Fruit fly (Drosophila melanogaster) whole organism, embryonic: Measurements from ENCODE around the gene CG7320.

Source experiments
- Blimp-1 ChIP-seq: fragments of 200-800 bp; sonication (Bioruptor generic); optimal IDR thresholded peaks from 3 replicates; lab custom pipeline; 2018; ENCODE audit warnings: missing biosample characterization, missing genetic modification characterization, mild to moderate bottlenecking, moderate library complexity, missing genetic modification reagents
- CG10209 ChIP-seq: fragments of 200-800 bp; sonication (Bioruptor generic); optimal IDR thresholded peaks from 3 replicates; lab custom pipeline; 2017; ENCODE audit warnings: missing biosample characterization, mild to moderate bottlenecking, missing genetic modification characterization, missing genetic modification reagents
- CG10543 ChIP-seq: fragments of 200-800 bp; sonication (Bioruptor generic); optimal IDR thresholded peaks from 3 replicates; lab custom pipeline; 2017; ENCODE audit warnings: missing biosample characterization, mild to moderate bottlenecking, missing genetic modification characterization, moderate library complexity
- CG10565 ChIP-seq: fragments of 200-800 bp; sonication (Bioruptor generic); optimal IDR thresholded peaks from 3 replicates; lab custom pipeline; 2016; ENCODE audit warnings: missing biosample characterization, mild to moderate bottlenecking, missing genetic modification characterization
- CG10979 ChIP-seq: fragments of 200-800 bp; sonication (Bioruptor generic); optimal IDR thresholded peaks from 2 replicates; lab custom pipeline; 2018; ENCODE audit warnings: missing biosample characterization, mild to moderate bottlenecking, missing genetic modification characterization, moderate library complexity
- CG12071 ChIP-seq: fragments of 200-800 bp; sonication (Bioruptor generic); optimal IDR thresholded peaks from 3 replicates; lab custom pipeline; 2018; ENCODE audit warnings: missing biosample characterization, mild to moderate bottlenecking, missing genetic modification characterization
- CG12659 ChIP-seq: fragments of 200-800 bp; sonication (Bioruptor generic); optimal IDR thresholded peaks from 3 replicates; lab custom pipeline; 2017; ENCODE audit warnings: mild to moderate bottlenecking, missing biosample characterization, missing genetic modification reagents, missing genetic modification characterization
- CG13775 ChIP-seq: fragments of 200-800 bp; sonication (Bioruptor generic); optimal IDR thresholded peaks from 3 replicates; lab custom pipeline; 2017; ENCODE audit warnings: missing biosample characterization, mild to moderate bottlenecking, missing genetic modification characterization
- CG17328 ChIP-seq: fragments of 200-800 bp; sonication (Bioruptor generic); IDR thresholded peaks from 2 replicates; pipeline ENCODE4 v1.3.6; 2022; ENCODE audit warnings: missing biosample characterization, missing genetic modification characterization
- CG17829 ChIP-seq: fragments of 200-800 bp; optimal IDR thresholded peaks from 2 replicates; lab custom pipeline; 2019; ENCODE audit warnings: missing biosample characterization, mild to moderate bottlenecking, missing genetic modification characterization, moderate library complexity
- CG18011 ChIP-seq: fragments of 200-800 bp; sonication (Bioruptor generic); optimal IDR thresholded peaks from 2 replicates; lab custom pipeline; 2017; ENCODE audit warnings: missing biosample characterization, missing genetic modification characterization, mild to moderate bottlenecking, moderate library complexity, missing genotype
- CG18764 ChIP-seq: fragments of 200-800 bp; sonication (Bioruptor generic); optimal IDR thresholded peaks from 3 replicates; lab custom pipeline; 2016; ENCODE audit warnings: missing biosample characterization, missing genetic modification characterization
- CG30403 ChIP-seq: fragments of 200-800 bp; sonication (Bioruptor generic); optimal IDR thresholded peaks from 3 replicates; lab custom pipeline; 2016; ENCODE audit warnings: missing biosample characterization, missing genetic modification characterization
- CG31388 ChIP-seq: fragments of 200-800 bp; sonication (Bioruptor generic); optimal IDR thresholded peaks from 2 replicates; lab custom pipeline; 2016; ENCODE audit warnings: missing biosample characterization, missing genetic modification characterization
- CG33557 ChIP-seq: fragments of 200-800 bp; sonication (Bioruptor generic); optimal IDR thresholded peaks from 2 replicates; lab custom pipeline; 2019; ENCODE audit warnings: missing biosample characterization, mild to moderate bottlenecking, missing genetic modification characterization, moderate library complexity
- CG3407 ChIP-seq: fragments of 200-800 bp; sonication (Bioruptor generic); optimal IDR thresholded peaks from 2 replicates; lab custom pipeline; 2018; ENCODE audit warnings: missing biosample characterization, mild to moderate bottlenecking, missing genetic modification characterization
- CG43689 ChIP-seq: fragments of 200-800 bp; sonication (Bioruptor generic); IDR thresholded peaks from 2 replicates; pipeline ENCODE4 v1.3.6; 2022; ENCODE audit warnings: missing biosample characterization, missing genetic modification characterization
- CG6175 ChIP-seq: fragments of 200-800 bp; sonication (Bioruptor generic); IDR thresholded peaks from 3 replicates; pipeline ENCODE4 v1.3.6; 2022; ENCODE audit warnings: missing biosample characterization, missing genetic modification characterization
- CG6813 ChIP-seq: fragments of 200-800 bp; sonication (Bioruptor generic); optimal IDR thresholded peaks from 2 replicates; lab custom pipeline; 2017; ENCODE audit warnings: missing biosample characterization, missing genetic modification characterization, mild to moderate bottlenecking, moderate library complexity, missing genetic modification reagents
- CG7556 ChIP-seq: fragments of 200-800 bp; sonication (Bioruptor generic); optimal IDR thresholded peaks from 2 replicates; lab custom pipeline; 2017; ENCODE audit warnings: missing biosample characterization, mild to moderate bottlenecking, missing genetic modification characterization
- CG7987 ChIP-seq: fragments of 200-800 bp; sonication (Bioruptor generic); optimal IDR thresholded peaks from 2 replicates; lab custom pipeline; 2018; ENCODE audit warnings: missing biosample characterization, mild to moderate bottlenecking, missing genetic modification characterization, moderate library complexity
- CG8944 ChIP-seq: fragments of 200-800 bp; sonication (Bioruptor generic); optimal IDR thresholded peaks from 3 replicates; lab custom pipeline; 2016; ENCODE audit warnings: missing biosample characterization, missing genetic modification characterization
- CG9817 ChIP-seq: fragments of 200-800 bp; sonication (Bioruptor generic); optimal IDR thresholded peaks from 2 replicates; lab custom pipeline; 2018; ENCODE audit warnings: missing biosample characterization, mild to moderate bottlenecking, missing genetic modification characterization, moderate library complexity
- CTCF ChIP-seq: fragments of 200-800 bp; sonication (Bioruptor generic); optimal IDR thresholded peaks from 2 replicates; lab custom pipeline; 2017; ENCODE audit warnings: missing biosample characterization, mild to moderate bottlenecking, missing genetic modification characterization, moderate library complexity
- Camta ChIP-seq: fragments of 200-800 bp; sonication (Bioruptor generic); optimal IDR thresholded peaks from 2 replicates; lab custom pipeline; 2016; ENCODE audit warnings: missing biosample characterization, missing genetic modification characterization
- Deaf1 ChIP-seq: fragments of 200-800 bp; optimal IDR thresholded peaks from 3 replicates; lab custom pipeline; 2019; ENCODE audit warnings: missing biosample characterization, mild to moderate bottlenecking, missing genetic modification characterization, moderate library complexity
- Dfd ChIP-seq, 2 experiments: fragments of >200 bp; optimal IDR thresholded peaks; 2 replicates each; lab custom pipeline; 2017; ENCODE audit warnings: missing biosample characterization in 2 of 2, missing genetic modification characterization in 2 of 2
- Elba2 ChIP-seq: fragments of 200-800 bp; sonication (Bioruptor generic); optimal IDR thresholded peaks from 3 replicates; lab custom pipeline; 2016; ENCODE audit warnings: missing biosample characterization, missing genetic modification characterization
- Hsf ChIP-seq: fragments of 200-800 bp; sonication (Bioruptor generic); optimal IDR thresholded peaks from 3 replicates; lab custom pipeline; 2016; ENCODE audit warnings: missing biosample characterization, missing genetic modification characterization
- Rfx ChIP-seq: fragments of 200-800 bp; sonication (Bioruptor generic); IDR thresholded peaks from 2 replicates; pipeline ENCODE4 v1.3.6; 2022; ENCODE audit warnings: missing biosample characterization, missing genetic modification characterization
- Sox102F ChIP-seq: fragments of 200-800 bp; sonication (Bioruptor generic); optimal IDR thresholded peaks from 2 replicates; lab custom pipeline; 2018; ENCODE audit warnings: missing biosample characterization, mild to moderate bottlenecking, missing genetic modification characterization, moderate library complexity
- abd-A ChIP-seq: fragments of 200-800 bp; sonication (Bioruptor generic); optimal IDR thresholded peaks from 3 replicates; lab custom pipeline; 2019; ENCODE audit warnings: missing biosample characterization, mild to moderate bottlenecking, missing genetic modification characterization, moderate library complexity
- ato ChIP-seq: fragments of 200-800 bp; sonication (Bioruptor generic); IDR thresholded peaks from 2 replicates; pipeline ENCODE4 v1.3.6; 2022; ENCODE audit warnings: missing biosample characterization, missing genetic modification characterization; ENCODE audit not compliant: partially characterized antibody
- bcd ChIP-seq: fragments of 200-800 bp; sonication (Bioruptor generic); optimal IDR thresholded peaks from 2 replicates; lab custom pipeline; 2017; ENCODE audit warnings: missing biosample characterization, mild to moderate bottlenecking, missing genetic modification characterization
- chinmo ChIP-seq: fragments of 200-800 bp; sonication (Bioruptor generic); IDR thresholded peaks from 4 replicates; pipeline ENCODE4 v1.3.6; 2022; ENCODE audit warnings: missing biosample characterization, missing genetic modification characterization; ENCODE audit not compliant: partially characterized antibody
- da ChIP-seq: fragments of 200-800 bp; sonication (Bioruptor generic); optimal IDR thresholded peaks from 2 replicates; lab custom pipeline; 2016; ENCODE audit warnings: missing biosample characterization, missing genetic modification characterization
- danr ChIP-seq: fragments of 200-800 bp; sonication (Bioruptor generic); IDR thresholded peaks from 2 replicates; pipeline ENCODE4 v1.3.6; 2022; ENCODE audit warnings: missing biosample characterization, missing genetic modification characterization
- gcm ChIP-seq: fragments of 200-800 bp; sonication (Bioruptor generic); optimal IDR thresholded peaks from 2 replicates; lab custom pipeline; 2019; ENCODE audit warnings: missing biosample characterization, mild to moderate bottlenecking, missing genetic modification characterization, moderate library complexity
- knrl ChIP-seq: fragments of 200-800 bp; sonication (Bioruptor generic); IDR thresholded peaks from 3 replicates; pipeline ENCODE4 v1.3.6; 2022; ENCODE audit warnings: missing biosample characterization, missing genetic modification characterization; ENCODE audit not compliant: partially characterized antibody
- lilli ChIP-seq: fragments of 200-800 bp; sonication (Bioruptor generic); optimal IDR thresholded peaks from 3 replicates; lab custom pipeline; 2016; ENCODE audit warnings: missing biosample characterization, missing genetic modification characterization
- lola ChIP-seq, 3 experiments: fragments of >200 bp in 2 of 3; fragments of 200-800 bp in 1 of 3; sonication (Bioruptor generic) in 1 of 3; optimal IDR thresholded peaks; 2 replicates each; lab custom pipeline; 2017 to 2019; ENCODE audit warnings: missing biosample characterization in 3 of 3, missing genetic modification characterization in 3 of 3, mild to moderate bottlenecking in 1 of 3, moderate library complexity in 1 of 3
- nau ChIP-seq: fragments of 200-800 bp; sonication (Bioruptor generic); optimal IDR thresholded peaks from 3 replicates; lab custom pipeline; 2017; ENCODE audit warnings: missing biosample characterization, mild to moderate bottlenecking, missing genetic modification characterization, missing genetic modification reagents
- onecut ChIP-seq: fragments of 200-800 bp; sonication (Bioruptor generic); IDR thresholded peaks from 2 replicates; pipeline ENCODE4 v1.3.6; 2022; ENCODE audit warnings: missing biosample characterization, missing genetic modification characterization
- run ChIP-seq: fragments of 200-800 bp; sonication (Bioruptor generic); optimal IDR thresholded peaks from 3 replicates; lab custom pipeline; 2018; ENCODE audit warnings: missing biosample characterization, mild to moderate bottlenecking, missing genetic modification characterization
- slbo ChIP-seq: fragments of 200-800 bp; sonication (Bioruptor generic); IDR thresholded peaks from 2 replicates; pipeline ENCODE4 v1.3.6; 2022; ENCODE audit warnings: missing biosample characterization, missing genetic modification characterization
- vnd ChIP-seq: fragments of 200-800 bp; sonication (Bioruptor generic); IDR thresholded peaks from 3 replicates; pipeline ENCODE4 v1.3.6; 2022; ENCODE audit warnings: missing biosample characterization, missing genetic modification characterization; ENCODE audit not compliant: partially characterized antibody
- z ChIP-seq: fragments of 200-800 bp; sonication (Bioruptor generic); IDR thresholded peaks from 3 replicates; pipeline ENCODE4 v1.3.6; 2022; ENCODE audit warnings: missing biosample characterization, missing genetic modification characterization

The CG7320 gene

dm6 chr3L:18225446-18226380 lies 24.4 kb downstream of the CG7320 start (continued):
- peak; percentile 13 for TF ChIP-seq CG8944
- no peak for TF ChIP-seq CG9817
- TF ChIP-seq CG7987 (GFP tag; lab: Kevin White, UChicago): no peak
- no peak for TF ChIP-seq vnd (GFP tag; lab: Robert Waterston, UW)
- TF ChIP-seq Blimp-1 (GFP tag; lab: Kevin White, UChicago): peak; percentile 97
- peak; percentile 87 for TF ChIP-seq CG10979 (tag; lab: Kevin White, UChicago)
- TF ChIP-seq Deaf1 (tag; lab: Kevin White, UChicago): no peak
- TF ChIP-seq Elba2 (GFP tag; lab: Kevin White, UChicago): no peak
- TF ChIP-seq CG10543 (GFP tag; lab: Kevin White, UChicago): no peak
- peak; percentile 29 for TF ChIP-seq CG3407 (GFP tag; lab: Kevin White, UChicago)
- peak; percentile 80 for TF ChIP-seq CG33557 (GFP tag; lab: Kevin White, UChicago)
- TF ChIP-seq lola (GFP tag; optimal IDR thresholded peaks at IDR 0.05; lab: Kevin White, UChicago): peak in 1 of 3 experiments; percentile 87
- peak; percentile 2 for TF ChIP-seq run (tag; lab: Kevin White, UChicago)
- peak; percentile 29 for TF ChIP-seq CG18764
- TF ChIP-seq Hsf: peak; percentile 52
- TF ChIP-seq abd-A (tag; lab: Kevin White, UChicago): no peak
- 0 out of 3 replicates have a peak, but pooled peaks have one; percentile 20 for TF ChIP-seq z (GFP tag; lab: Robert Waterston, UW)
- TF ChIP-seq CG10565 (GFP tag; lab: Kevin White, UChicago): no peak
- TF ChIP-seq Camta (GFP tag; lab: Kevin White, UChicago): peak; percentile 41
- peak; percentile 51 for TF ChIP-seq CG30403 (GFP tag; lab: Kevin White, UChicago)
- TF ChIP-seq ato: no peak
- TF ChIP-seq CG13775 (GFP tag; lab: Kevin White, UChicago): peak; percentile 53
- TF ChIP-seq CG43689 (GFP tag; lab: Robert Waterston, UW): no peak
- TF ChIP-seq lilli (GFP tag; lab: Kevin White, UChicago): peak; percentile 25
- peak; percentile 55 for TF ChIP-seq CG10209
- TF ChIP-seq CG18011 (GFP tag; lab: Kevin White, UChicago): no peak
- no peak for TF ChIP-seq CG12071 (GFP tag; lab: Kevin White, UChicago)
- peak; percentile 50 for TF ChIP-seq CG7556
- no peak for TF ChIP-seq chinmo (GFP tag; lab: Robert Waterston, UW)
- no peak for TF ChIP-seq CG31388
- TF ChIP-seq slbo (GFP tag; lab: Robert Waterston, UW): no peak
- TF ChIP-seq CG17328 (GFP tag; lab: Robert Waterston, UW): peak; percentile 44; the same call in 1 of the 2 replicates
- 0 out of 2 replicates have a peak, but pooled peaks have one; percentile 38 for TF ChIP-seq danr (GFP tag; lab: Robert Waterston, UW)
- peak; percentile 18 for TF ChIP-seq CG12659 (GFP tag; lab: Kevin White, UChicago)
- TF ChIP-seq Dfd (GFP tag; optimal IDR thresholded peaks at IDR 0.05; lab: Kevin White, UChicago): no peak
- no peak for TF ChIP-seq Rfx
- TF ChIP-seq da (GFP tag; lab: Kevin White, UChicago): no peak
- peak; percentile 67 for TF ChIP-seq Sox102F (GFP tag; lab: Kevin White, UChicago)
- no peak for TF ChIP-seq CTCF (GFP tag; lab: Kevin White, UChicago)
- TF ChIP-seq onecut (GFP tag; lab: Robert Waterston, UW): no peak; the same call in 1 of the 2 replicates
- peak; percentile 2 for TF ChIP-seq nau
- TF ChIP-seq CG17829 (tag; lab: Kevin White, UChicago): peak; percentile 82
- TF ChIP-seq CG6813 (GFP tag; lab: Kevin White, UChicago): peak; percentile 7
- TF ChIP-seq CG6175 (GFP tag; lab: Robert Waterston, UW): no peak
- TF ChIP-seq bcd: peak; percentile 23
- no peak for TF ChIP-seq knrl (GFP tag; lab: Robert Waterston, UW)
- TF ChIP-seq gcm: peak; percentile 61
